Worm (Caenorhabditis elegans) whole organism, L1 larva: ENCODE data around the gene daf-15.

Source experiments
- C04F5.9 ChIP-seq: sonication (generic microtip); optimal IDR thresholded peaks from 2 replicates; lab custom pipeline; 2016; ENCODE audit warnings: missing genetic modification characterization, missing compliant biosample characterization
- C34B4.2 ChIP-seq: sonication (generic microtip); optimal IDR thresholded peaks from 2 replicates; lab custom pipeline; 2017; ENCODE audit warnings: mild to moderate bottlenecking, missing genetic modification characterization, missing compliant biosample characterization
- Y116A8C.19 ChIP-seq: sonication (generic microtip); optimal IDR thresholded peaks from 2 replicates; lab custom pipeline; 2016; ENCODE audit warnings: missing compliant biosample characterization, missing genetic modification characterization, borderline replicate concordance
- aha-1 ChIP-seq: fragments of 150-350 bp; optimal IDR thresholded peaks from 2 replicates; lab custom pipeline; 2014; ENCODE audit warnings: missing biosample characterization, missing genetic modification characterization
- blmp-1 ChIP-seq: fragments of 150-350 bp; optimal IDR thresholded peaks from 2 replicates; lab custom pipeline; 2014; ENCODE audit warnings: missing biosample characterization, missing genetic modification characterization
- ceh-63 ChIP-seq: fragments of 200-800 bp; sonication (Bioruptor generic); optimal IDR thresholded peaks from 2 replicates; lab custom pipeline; 2018; ENCODE audit warnings: mild to moderate bottlenecking, missing genetic modification characterization, missing compliant biosample characterization
- ceh-8 ChIP-seq: fragments of 200-800 bp; sonication (Bioruptor generic); optimal IDR thresholded peaks from 2 replicates; lab custom pipeline; 2018; ENCODE audit warnings: mild to moderate bottlenecking, missing genetic modification characterization, moderate library complexity, missing compliant biosample characterization
- ces-1 ChIP-seq: fragments of 150-350 bp; optimal IDR thresholded peaks from 2 replicates; lab custom pipeline; 2014; ENCODE audit warnings: missing biosample characterization, missing genetic modification reagents, missing genetic modification characterization
- dpl-1 ChIP-seq, 3 experiments: fragments of 150-350 bp in 2 of 3; sonication (generic microtip) in 1 of 3; optimal IDR thresholded peaks; 2 replicates each; lab custom pipeline; 2014 to 2017; ENCODE audit warnings: missing biosample characterization in 3 of 3, missing genetic modification characterization in 3 of 3, missing genetic modification reagents in 3 of 3
- efl-1 ChIP-seq, 4 experiments: fragments of 150-350 bp; optimal IDR thresholded peaks in 3 of 4; peaks in 1 of 4; 1 replicate in 1 of 4; 2 replicates in 3 of 4; lab custom pipeline; 2014; ENCODE audit warnings: missing biosample characterization in 2 of 4, missing genetic modification characterization in 2 of 4, missing genetic modification reagents in 2 of 4
- egl-13 ChIP-seq: sonication (generic microtip); optimal IDR thresholded peaks from 2 replicates; lab custom pipeline; 2016; ENCODE audit warnings: missing genotype, missing genetic modification reagents, missing genetic modification characterization, missing compliant biosample characterization
- elt-2 ChIP-seq: sonication (generic microtip); optimal IDR thresholded peaks from 2 replicates; lab custom pipeline; 2016; ENCODE audit warnings: missing genetic modification characterization, mild to moderate bottlenecking, inconsistent platforms, missing compliant biosample characterization, missing genetic modification reagents
- elt-3 ChIP-seq, 6 experiments: fragments of 150-350 bp in 1 of 6; sonication (generic microtip); optimal IDR thresholded peaks; 2 replicates each; lab custom pipeline; 2017 to 2018; ENCODE audit warnings: missing biosample characterization in 6 of 6, missing genetic modification characterization in 6 of 6, inconsistent platforms in 1 of 6
- fkh-10 ChIP-seq: sonication (generic microtip); optimal IDR thresholded peaks from 2 replicates; lab custom pipeline; 2017; ENCODE audit warnings: missing biosample characterization, missing genetic modification reagents, missing genetic modification characterization
- fos-1 ChIP-seq: fragments of 150-350 bp; optimal IDR thresholded peaks from 2 replicates; lab custom pipeline; 2014; ENCODE audit warnings: missing biosample characterization, missing genetic modification characterization
- hlh-17 ChIP-seq: fragments of 200-800 bp; sonication (Bioruptor generic); optimal IDR thresholded peaks from 2 replicates; lab custom pipeline; 2018; ENCODE audit warnings: missing genetic modification characterization, mild to moderate bottlenecking, missing compliant biosample characterization, moderate library complexity, borderline replicate concordance
- hlh-4 ChIP-seq: sonication (generic microtip); optimal IDR thresholded peaks from 2 replicates; lab custom pipeline; 2016; ENCODE audit warnings: mild to moderate bottlenecking, missing genetic modification characterization, missing compliant biosample characterization
- hpl-2 ChIP-seq: fragments of 150-350 bp; optimal IDR thresholded peaks from 2 replicates; lab custom pipeline; 2014; ENCODE audit warnings: missing biosample characterization, missing genetic modification reagents, missing genetic modification characterization
- isw-1 ChIP-seq: fragments of 200-800 bp; sonication (Bioruptor generic); IDR thresholded peaks from 2 replicates; pipeline ENCODE4 v1.3.6; 2022; ENCODE audit warnings: missing genetic modification characterization, missing compliant biosample characterization
- jun-1 ChIP-seq: fragments of 150-350 bp; optimal IDR thresholded peaks from 2 replicates; lab custom pipeline; 2014; ENCODE audit warnings: missing biosample characterization, missing genetic modification reagents, missing genetic modification characterization
- lin-14 ChIP-seq: fragments of 200-800 bp; sonication (Bioruptor generic); optimal IDR thresholded peaks from 2 replicates; lab custom pipeline; 2018; ENCODE audit warnings: mild to moderate bottlenecking, missing genetic modification characterization, moderate library complexity, missing compliant biosample characterization
- lin-39 ChIP-seq: fragments of 150-350 bp; optimal IDR thresholded peaks from 2 replicates; lab custom pipeline; 2014; ENCODE audit warnings: missing biosample characterization, missing genetic modification reagents, missing genetic modification characterization
- lir-3 ChIP-seq: sonication (generic microtip); optimal IDR thresholded peaks from 2 replicates; lab custom pipeline; 2016; ENCODE audit warnings: mild to moderate bottlenecking, missing genetic modification characterization, moderate library complexity, missing compliant biosample characterization; ENCODE audit not compliant: poor library complexity
- nhr-11 ChIP-seq: fragments of 150-350 bp; optimal IDR thresholded peaks from 2 replicates; lab custom pipeline; 2014; ENCODE audit warnings: missing biosample characterization, missing genetic modification characterization
- nhr-20 ChIP-seq: sonication (generic microtip); optimal IDR thresholded peaks from 2 replicates; lab custom pipeline; 2016; ENCODE audit warnings: mild to moderate bottlenecking, missing genetic modification characterization, missing compliant biosample characterization
- nhr-47 ChIP-seq: sonication (generic microtip); optimal IDR thresholded peaks from 2 replicates; lab custom pipeline; 2016; ENCODE audit warnings: mild to moderate bottlenecking, missing genetic modification characterization, moderate library complexity, missing compliant biosample characterization
- nhr-71 ChIP-seq: sonication (generic microtip); optimal IDR thresholded peaks from 2 replicates; lab custom pipeline; 2016; ENCODE audit warnings: mild to moderate bottlenecking, missing genetic modification characterization, moderate library complexity, missing compliant biosample characterization
- nhr-76 ChIP-seq: sonication (generic microtip); optimal IDR thresholded peaks from 2 replicates; lab custom pipeline; 2017; ENCODE audit warnings: missing biosample characterization, missing genetic modification characterization
- nhr-85 ChIP-seq: sonication (generic microtip); peaks from one replicate; lab custom pipeline; 2016; ENCODE audit warnings: missing genetic modification characterization, inconsistent platforms, missing compliant biosample characterization
- nhr-90 ChIP-seq: sonication (generic microtip); optimal IDR thresholded peaks from 2 replicates; lab custom pipeline; 2016; ENCODE audit warnings: mild to moderate bottlenecking, missing genetic modification characterization, missing compliant biosample characterization; ENCODE audit not compliant: poor library complexity
- pag-3 ChIP-seq: sonication (generic microtip); optimal IDR thresholded peaks from 2 replicates; lab custom pipeline; 2017; ENCODE audit warnings: missing genetic modification characterization, mild to moderate bottlenecking, missing compliant biosample characterization, antibody characterized with exemption, borderline replicate concordance; ENCODE audit not compliant: insufficient read depth
- pax-3 ChIP-seq: fragments of 200-800 bp; sonication (Bioruptor generic); optimal IDR thresholded peaks from 2 replicates; lab custom pipeline; 2018; ENCODE audit warnings: mild to moderate bottlenecking, missing genetic modification characterization, moderate library complexity, missing compliant biosample characterization
- skn-1 ChIP-seq: fragments of 150-350 bp; optimal IDR thresholded peaks from 2 replicates; lab custom pipeline; 2014; ENCODE audit warnings: missing biosample characterization, missing genetic modification characterization
- snu-23 ChIP-seq: sonication (generic microtip); optimal IDR thresholded peaks from 2 replicates; lab custom pipeline; 2016; ENCODE audit warnings: missing genetic modification characterization, missing compliant biosample characterization
- sox-4 ChIP-seq: sonication (generic microtip); optimal IDR thresholded peaks from 2 replicates; lab custom pipeline; 2016; ENCODE audit warnings: missing genetic modification characterization, missing compliant biosample characterization
- sptf-1 ChIP-seq: fragments of 150-350 bp; optimal IDR thresholded peaks from 2 replicates; lab custom pipeline; 2014; ENCODE audit warnings: missing biosample characterization, missing genetic modification characterization
- sup-37 ChIP-seq: fragments of 200-800 bp; sonication (Bioruptor generic); optimal IDR thresholded peaks from 2 replicates; lab custom pipeline; 2018; ENCODE audit warnings: mild to moderate bottlenecking, missing genetic modification characterization, missing compliant biosample characterization
- swsn-7 ChIP-seq: sonication (generic microtip); optimal IDR thresholded peaks from 2 replicates; lab custom pipeline; 2016; ENCODE audit warnings: missing genetic modification characterization, missing compliant biosample characterization
- tlp-1 ChIP-seq: fragments of 150-350 bp; optimal IDR thresholded peaks from 2 replicates; lab custom pipeline; 2014; ENCODE audit warnings: missing biosample characterization, missing genetic modification characterization
- unc-130 ChIP-seq: fragments of 150-350 bp; optimal IDR thresholded peaks from 2 replicates; lab custom pipeline; 2017; ENCODE audit warnings: missing biosample characterization, missing genetic modification characterization, inconsistent platforms
- unc-86 ChIP-seq: sonication (generic microtip); optimal IDR thresholded peaks from 2 replicates; lab custom pipeline; 2016; ENCODE audit warnings: missing genetic modification characterization, missing compliant biosample characterization
- unc-98 ChIP-seq: fragments of 200-800 bp; sonication (Bioruptor generic); IDR thresholded peaks from 2 replicates; pipeline ENCODE4 v1.3.6; 2022; ENCODE audit warnings: missing genetic modification characterization, missing compliant biosample characterization
- xbp-1 ChIP-seq: sonication (generic microtip); optimal IDR thresholded peaks from 2 replicates; lab custom pipeline; 2016; ENCODE audit warnings: missing genetic modification characterization, missing compliant biosample characterization

The daf-15 gene

DNA sequence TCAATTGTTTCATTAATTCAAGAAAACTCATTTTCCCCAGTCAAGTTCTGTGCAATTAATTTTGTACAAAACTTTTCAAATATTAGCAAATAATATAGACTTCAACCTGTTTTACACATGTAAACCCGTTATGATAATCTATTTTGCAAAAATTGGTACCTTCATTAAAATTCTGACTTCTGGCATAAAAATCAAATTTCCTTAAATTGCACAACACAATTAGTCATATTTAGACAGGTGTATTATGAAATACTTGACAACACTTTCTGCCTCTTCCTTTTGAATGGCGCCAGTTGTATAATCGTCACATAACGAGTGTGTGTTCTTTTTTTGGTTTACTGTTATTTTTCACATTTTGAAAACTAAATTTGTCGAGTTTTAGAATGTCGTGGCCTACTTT is 14.9 kb upstream of the daf-15 start, which contains the start of gene fbxc-58:
fbxc-58 (plus strand) TSS at position 383 of the 400 bp plus-strand sequence.
- TF ChIP-seq pax-3 (tag; lab: Kevin White, UChicago) (no peak), efl-1 (optimal IDR thresholded peaks at IDR 0.05; lab: Kevin White, UChicago) (no peak), efl-1 (GFP tag; optimal IDR thresholded peaks at IDR 0.05 in 1 of 2; lab: Kevin White, UChicago) (peak in 1 of 2 experiments; percentile 45), fkh-10 (GFP tag; lab: Kevin White, UChicago) (no peak), sox-4 (no peak), skn-1 (tag; lab: Kevin White, UChicago) (peak; percentile 46)

DNA sequence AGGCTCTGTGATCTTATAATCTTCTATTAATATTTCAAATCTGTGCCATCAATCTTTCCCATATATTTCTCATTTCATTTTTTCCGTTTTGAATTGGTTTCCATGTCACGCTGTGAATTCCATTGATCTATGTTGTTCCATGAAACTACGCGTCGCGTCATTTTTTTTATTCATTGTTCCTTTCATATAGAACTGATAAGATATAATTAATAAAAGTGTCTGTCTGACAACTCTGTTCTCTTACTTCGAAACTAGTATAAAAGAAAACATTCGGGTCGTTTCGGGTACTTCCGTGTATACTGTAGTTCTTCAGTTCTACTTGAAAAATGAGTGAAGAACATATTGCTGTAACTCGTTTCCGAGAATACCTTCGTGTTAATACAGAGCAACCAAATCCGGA is 11.5 kb upstream of the daf-15 start, which contains the start of gene C10C5.3:
C10C5.3 (plus strand) TSS at position 301 of the 400 bp plus-strand sequence.
- TF ChIP-seq ceh-8 (GFP tag; lab: Kevin White, UChicago) (no peak), C04F5.9 (no peak), efl-1 (optimal IDR thresholded peaks at IDR 0.05; lab: Kevin White, UChicago) (no peak), efl-1 (GFP tag; optimal IDR thresholded peaks at IDR 0.05 in 1 of 2; lab: Kevin White, UChicago) (no peak), dpl-1 (GFP tag; optimal IDR thresholded peaks at IDR 0.05; lab: Kevin White, UChicago) (no peak), egl-13 (tag; lab: Kevin White, UChicago) (no peak), hlh-17 (GFP tag; lab: Kevin White, UChicago) (no peak), nhr-90 (tag; lab: Kevin White, UChicago) (no peak), isw-1 (no peak), sox-4 (no peak), elt-2 (tag; lab: Kevin White, UChicago) (no peak), blmp-1 (tag; lab: Kevin White, UChicago) (no peak), elt-3 (tag; optimal IDR thresholded peaks at IDR 0.05; lab: Kevin White, UChicago) (no peak), xbp-1 (tag; lab: Kevin White, UChicago) (no peak), unc-86 (no peak), nhr-76 (tag; lab: Kevin White, UChicago) (no peak)

ce11 chrIV:9376550-9376949 is 9.5 kb upstream of the daf-15 start:
- TF ChIP-seq nhr-11 (tag; lab: Kevin White, UChicago), result no peak
- TF ChIP-seq elt-2 (tag; lab: Kevin White, UChicago), result no peak
- peak; percentile 19 for TF ChIP-seq nhr-71 (tag; lab: Kevin White, UChicago)
- no peak for TF ChIP-seq ceh-63 (GFP tag; lab: Kevin White, UChicago)
- TF ChIP-seq swsn-7 (tag; lab: Kevin White, UChicago), result no peak
- TF ChIP-seq unc-98 (GFP tag; lab: Robert Waterston, UW), result no peak
- no peak for TF ChIP-seq sptf-1 (tag; lab: Kevin White, UChicago)
- peak in 5 of 6 experiments; percentile 75 to 89 (median 82) for TF ChIP-seq elt-3 (tag; optimal IDR thresholded peaks at IDR 0.05; lab: Kevin White, UChicago)
- no peak for TF ChIP-seq pag-3 (tag; lab: Kevin White, UChicago)
- no peak for TF ChIP-seq jun-1 (tag; lab: Kevin White, UChicago)
- TF ChIP-seq fkh-10 (GFP tag; lab: Kevin White, UChicago), result no peak
- TF ChIP-seq Y116A8C.19 (tag; lab: Kevin White, UChicago), result no peak
- no peak for TF ChIP-seq pax-3 (tag; lab: Kevin White, UChicago)
- TF ChIP-seq nhr-20 (tag; lab: Kevin White, UChicago), result peak; percentile 17
- peak; percentile 65 for TF ChIP-seq lin-14 (GFP tag; lab: Kevin White, UChicago)
- no peak for TF ChIP-seq hlh-4
- no peak for TF ChIP-seq snu-23 (GFP tag; lab: Kevin White, UChicago)
- TF ChIP-seq lin-39 (tag; lab: Kevin White, UChicago), result no peak
- no peak for TF ChIP-seq aha-1 (tag; lab: Kevin White, UChicago)
- no peak for TF ChIP-seq unc-86
- no peak for TF ChIP-seq hpl-2 (GFP tag; lab: Kevin White, UChicago)
- no peak for TF ChIP-seq fos-1 (tag; lab: Kevin White, UChicago)
- TF ChIP-seq isw-1, result no peak
- no peak for TF ChIP-seq nhr-47
- no peak for TF ChIP-seq tlp-1 (tag; lab: Kevin White, UChicago)
- no peak for TF ChIP-seq unc-130 (tag; lab: Kevin White, UChicago)
- no peak for TF ChIP-seq ces-1
- TF ChIP-seq nhr-85, result peak; percentile 77
- no peak for TF ChIP-seq C34B4.2 (tag; lab: Kevin White, UChicago)
- no peak for TF ChIP-seq skn-1 (tag; lab: Kevin White, UChicago)
- TF ChIP-seq hlh-17 (GFP tag; lab: Kevin White, UChicago), result no peak
- no peak for TF ChIP-seq lir-3 (tag; lab: Kevin White, UChicago)
- peak; percentile 39 for TF ChIP-seq blmp-1 (tag; lab: Kevin White, UChicago)
- no peak for TF ChIP-seq C04F5.9
- TF ChIP-seq sup-37 (GFP tag; lab: Kevin White, UChicago), result no peak
